Worm (Caenorhabditis elegans): ENCODE data around the gene vps-33.2.

The vps-33.2 gene

DNA sequence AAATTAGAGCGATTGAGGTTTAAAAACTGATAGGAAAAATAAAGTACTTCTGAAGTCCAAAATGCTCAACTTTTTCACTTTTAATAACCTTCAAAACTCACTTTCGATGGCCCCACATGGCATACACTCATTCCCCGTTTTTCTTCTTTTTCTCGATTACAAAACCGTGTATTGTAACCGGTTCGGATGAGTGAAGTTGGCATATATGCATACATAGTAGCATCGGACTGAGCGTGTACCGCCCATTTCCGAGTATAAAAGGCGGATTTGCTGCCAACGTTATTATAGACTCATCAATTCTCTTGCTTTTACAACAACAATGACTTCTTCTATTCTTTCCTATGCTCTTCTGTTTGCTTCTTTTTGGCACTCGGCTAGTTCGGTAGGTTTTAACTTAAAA lies 18.3 kb upstream of the vps-33.2 start, which contains the start of gene C56C10.4:
Gene C56C10.4, plus strand, starts transcription at position 301 of the 400 bp plus-strand sequence.
- TF ChIP-seq him-1 (tag; optimal IDR thresholded peaks at IDR 0.05): no peak
- TF ChIP-seq W03F9.2 (tag; optimal IDR thresholded peaks at IDR 0.05): no peak
- no peak for TF ChIP-seq dao-5 (tag; optimal IDR thresholded peaks at IDR 0.05)

DNA sequence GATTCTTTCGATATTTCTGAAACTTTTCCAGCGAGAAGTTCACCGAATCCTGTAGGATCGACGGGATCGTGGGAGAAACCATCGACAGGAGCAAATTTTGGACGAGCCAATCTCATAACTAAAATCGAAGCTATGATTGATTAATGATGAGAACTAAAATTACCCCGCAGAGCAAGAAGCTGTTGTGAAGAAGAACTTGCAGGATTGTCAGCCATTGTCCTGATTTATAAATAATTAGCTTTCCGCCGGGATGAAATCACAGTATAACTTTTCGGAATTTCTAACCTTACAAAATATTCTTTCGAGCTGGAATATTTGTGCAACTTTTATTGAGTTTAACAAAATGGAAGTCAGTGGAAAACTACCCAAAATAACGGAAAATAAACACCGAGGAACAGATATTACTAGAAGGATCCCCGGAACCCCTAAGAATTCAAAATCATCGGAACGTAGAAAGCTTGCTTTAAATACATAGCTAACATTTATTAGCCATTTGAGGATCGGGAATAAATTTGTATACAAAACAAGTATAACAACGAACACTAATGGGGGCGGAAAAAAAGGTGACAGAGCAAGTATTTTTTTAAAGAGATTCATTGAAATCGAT lies 13.6 kb upstream of the vps-33.2 start, which contains the start of gene C56C10.7:
Gene C56C10.7, minus strand, starts transcription at position 312 of the 607 bp plus-strand sequence.
- no peak for TF ChIP-seq dao-5 (tag; optimal IDR thresholded peaks at IDR 0.05)
- no peak for TF ChIP-seq him-1 (tag; optimal IDR thresholded peaks at IDR 0.05)
- no peak for TF ChIP-seq W03F9.2 (tag; optimal IDR thresholded peaks at IDR 0.05)

DNA sequence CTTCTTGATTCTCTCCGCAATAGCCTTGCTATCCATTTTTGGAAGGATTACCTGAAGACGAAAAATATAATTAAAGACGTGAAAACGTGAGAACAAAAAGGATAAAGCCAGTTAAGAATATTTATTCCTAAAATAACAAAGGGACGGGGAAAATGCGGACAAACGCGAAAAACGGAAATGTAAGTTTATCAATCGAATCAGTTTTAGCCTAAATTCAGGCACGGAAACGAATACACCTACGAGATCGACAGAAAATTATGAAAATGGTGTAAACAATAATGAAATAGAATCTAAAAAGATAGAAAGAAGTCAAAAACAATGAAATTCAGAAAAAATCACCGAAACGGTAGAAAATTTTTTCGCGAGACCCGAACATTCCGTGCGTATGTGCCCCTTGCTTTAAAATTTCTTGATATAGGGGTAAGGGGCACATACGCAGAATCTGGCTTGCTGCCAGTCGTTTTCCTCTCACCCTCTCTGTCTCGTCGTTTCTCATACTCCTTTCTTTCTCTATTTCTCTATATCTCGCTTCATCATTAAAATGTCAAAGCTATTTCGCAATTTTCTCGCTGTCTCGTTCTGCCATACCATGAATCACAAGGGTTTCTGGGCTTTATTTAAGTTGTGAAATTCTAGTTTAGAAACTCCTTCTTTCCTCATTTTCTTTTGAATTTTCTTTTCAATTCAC lies 12.3 kb upstream of the vps-33.2 start, which contains the start of gene icd-1:
Gene icd-1, minus strand, starts transcription at position 51 of the 688 bp plus-strand sequence.
- peak; percentile 95 for TF ChIP-seq W03F9.2 (tag; optimal IDR thresholded peaks at IDR 0.05)
- peak; percentile 78 for TF ChIP-seq him-1 (tag; optimal IDR thresholded peaks at IDR 0.05)
- no peak for TF ChIP-seq dao-5 (tag; optimal IDR thresholded peaks at IDR 0.05)

DNA sequence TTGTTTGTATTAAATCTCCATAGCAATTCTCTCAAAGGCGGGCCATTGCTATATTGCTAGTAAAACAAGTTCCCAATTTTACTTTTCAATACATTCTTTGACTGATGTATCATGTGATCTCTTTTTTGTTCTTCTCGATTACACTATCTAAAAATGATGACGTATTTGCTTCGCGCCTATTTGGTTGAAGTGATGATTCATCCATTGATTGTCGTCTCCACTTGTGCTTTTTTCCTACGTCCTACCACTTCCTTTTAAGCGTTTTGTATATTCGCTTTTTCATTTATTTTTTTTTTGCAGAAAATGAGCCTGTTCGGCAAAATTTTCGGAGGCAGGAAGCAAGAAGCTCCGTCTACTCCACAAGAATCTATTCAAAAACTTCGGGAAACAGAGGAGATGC lies 11.6 kb upstream of the vps-33.2 start, which contains the start of gene vps-32.1:
Gene vps-32.1, plus strand, starts transcription at position 301 of the 400 bp plus-strand sequence.
- TF ChIP-seq dao-5 (tag; optimal IDR thresholded peaks at IDR 0.05) (no peak), him-1 (tag; optimal IDR thresholded peaks at IDR 0.05) (no peak), W03F9.2 (tag; optimal IDR thresholded peaks at IDR 0.05) (no peak)

DNA sequence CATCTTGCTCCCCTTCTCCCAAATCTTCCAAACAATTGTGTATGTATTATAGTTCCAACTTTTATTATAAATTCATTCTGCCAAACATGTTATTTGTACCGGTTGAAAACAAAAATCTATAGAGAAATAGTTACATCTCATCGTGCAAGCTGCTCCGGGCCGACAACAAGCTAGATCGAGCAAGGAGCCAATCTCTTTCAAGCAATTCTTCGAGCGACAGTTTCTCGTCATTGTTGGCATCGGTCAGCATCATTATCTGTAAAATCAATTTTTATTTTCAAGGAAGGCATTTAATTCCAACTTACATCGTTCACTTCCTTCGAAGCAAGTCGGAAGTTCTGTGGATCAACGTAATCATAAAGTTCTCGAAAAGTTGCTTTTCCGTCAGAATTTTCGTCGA lies 10.0 kb upstream of the vps-33.2 start:
- TF ChIP-seq W03F9.2 (tag; optimal IDR thresholded peaks at IDR 0.05) (no peak), dao-5 (tag; optimal IDR thresholded peaks at IDR 0.05) (no peak), him-1 (tag; optimal IDR thresholded peaks at IDR 0.05) (no peak)

DNA sequence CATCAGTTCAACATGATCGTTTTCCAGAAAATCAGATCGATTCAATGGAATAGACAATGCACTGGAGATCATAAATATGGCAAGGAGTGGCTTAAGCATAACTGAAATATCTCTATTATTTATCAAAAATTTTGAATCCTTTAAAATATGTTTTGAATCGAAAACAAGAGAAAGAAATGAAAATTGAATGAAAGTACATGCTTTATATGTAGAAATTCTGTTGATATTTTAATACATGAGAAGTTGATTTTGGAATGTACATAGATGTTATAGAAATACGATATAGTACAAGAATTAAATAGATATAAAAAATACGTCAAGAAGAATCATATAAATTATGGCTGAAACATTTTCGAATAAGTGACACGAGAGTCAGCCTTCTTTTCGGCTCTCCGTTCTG lies 8.8 kb upstream of the vps-33.2 start, which contains the start of gene C56C10.9:
Gene C56C10.9, minus strand, starts transcription at position 101 of the 400 bp plus-strand sequence.
- TF ChIP-seq W03F9.2 (tag; optimal IDR thresholded peaks at IDR 0.05) (no peak), him-1 (tag; optimal IDR thresholded peaks at IDR 0.05) (no peak), dao-5 (tag; optimal IDR thresholded peaks at IDR 0.05) (no peak)

DNA sequence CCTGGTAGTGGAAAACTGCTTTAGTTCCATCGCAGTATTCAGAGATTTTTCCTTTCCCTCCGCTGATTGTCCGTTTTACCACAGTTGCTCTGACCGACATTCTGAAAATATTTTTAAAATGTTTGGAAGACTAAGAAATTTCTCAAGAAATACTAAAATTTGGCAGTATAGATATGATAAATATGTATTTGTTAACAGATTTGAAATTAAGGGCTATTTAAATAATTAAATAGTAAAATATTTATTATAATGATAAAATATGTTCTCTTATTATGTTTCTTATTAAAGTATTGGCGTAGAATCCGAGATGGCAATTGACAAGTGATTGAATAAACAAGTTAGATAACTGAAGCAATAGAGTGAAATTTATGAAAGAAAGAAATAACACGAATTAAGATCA lies 6.9 kb upstream of the vps-33.2 start, which contains the start of gene aipr-1:
Gene aipr-1, minus strand, starts transcription at position 101 of the 400 bp plus-strand sequence.
- TF ChIP-seq dao-5 (tag; optimal IDR thresholded peaks at IDR 0.05): no peak
- TF ChIP-seq him-1 (tag; optimal IDR thresholded peaks at IDR 0.05): no peak
- TF ChIP-seq W03F9.2 (tag; optimal IDR thresholded peaks at IDR 0.05): no peak

DNA sequence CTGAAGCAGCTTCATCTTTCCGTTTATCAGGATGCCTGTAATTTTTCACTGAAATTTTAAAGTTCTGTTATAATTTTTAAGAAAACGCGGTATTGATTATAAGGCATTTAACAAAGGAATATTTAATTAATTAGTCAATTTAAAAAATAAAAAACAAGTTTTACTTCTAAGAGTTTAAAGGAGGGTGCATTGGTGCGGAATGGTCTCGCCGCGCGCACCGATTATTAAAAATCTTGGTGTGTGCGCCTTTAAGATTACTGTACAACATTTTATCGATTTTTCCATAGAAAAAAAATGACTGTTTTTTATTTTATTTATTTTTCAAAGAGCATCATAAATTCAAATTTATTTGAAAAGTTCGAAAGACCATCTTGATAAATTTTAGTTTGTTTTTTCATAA lies 3.5 kb upstream of the vps-33.2 start:
- TF ChIP-seq dao-5 (tag; optimal IDR thresholded peaks at IDR 0.05) (no peak), W03F9.2 (tag; optimal IDR thresholded peaks at IDR 0.05) (no peak), him-1 (tag; optimal IDR thresholded peaks at IDR 0.05) (no peak)

DNA sequence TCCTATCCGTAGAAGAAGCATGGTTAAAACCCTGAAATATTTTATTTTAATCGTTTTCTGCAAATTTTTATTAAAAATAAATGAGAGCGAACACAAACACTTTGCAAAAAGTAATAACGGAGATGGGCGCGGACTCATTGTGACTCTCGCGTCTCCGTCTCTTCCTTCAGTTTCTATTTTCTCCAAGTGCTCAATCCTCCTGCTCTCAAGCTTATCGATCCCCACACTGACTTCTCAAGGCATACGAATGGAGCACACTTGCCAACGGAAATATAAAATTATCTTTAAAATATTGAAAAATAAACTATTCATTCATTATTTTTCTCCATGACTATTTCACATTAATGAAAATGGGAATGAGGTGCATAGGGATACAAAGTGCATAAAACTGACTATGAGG lies 3.0 kb upstream of the vps-33.2 start, which contains the start of gene dnj-8:
Gene dnj-8, minus strand, starts transcription at position 31 of the 400 bp plus-strand sequence.
- TF ChIP-seq him-1 (tag; optimal IDR thresholded peaks at IDR 0.05) (no peak), W03F9.2 (tag; optimal IDR thresholded peaks at IDR 0.05) (no peak), dao-5 (tag; optimal IDR thresholded peaks at IDR 0.05) (no peak)

DNA sequence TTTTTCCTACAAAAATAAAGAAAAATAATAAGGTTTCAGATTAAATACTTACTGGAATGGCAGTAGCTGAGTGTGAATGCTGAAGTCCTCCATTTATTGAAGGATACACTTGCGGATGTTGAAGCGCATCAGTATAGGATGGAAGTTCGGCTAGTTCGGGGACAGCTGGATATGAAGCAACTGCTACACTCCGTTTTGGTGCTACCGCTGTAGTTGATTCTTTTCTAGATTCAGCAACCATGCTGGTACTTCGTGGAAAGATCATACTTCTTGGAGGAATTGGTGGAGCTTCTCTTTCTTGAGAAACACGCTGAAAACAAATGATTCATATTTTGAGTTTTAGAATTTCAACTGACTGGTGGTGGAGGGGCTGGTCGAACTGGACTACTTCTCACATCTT lies 7.6 kb downstream of the vps-33.2 start:
- no peak for TF ChIP-seq him-1 (tag; optimal IDR thresholded peaks at IDR 0.05)
- no peak for TF ChIP-seq dao-5 (tag; optimal IDR thresholded peaks at IDR 0.05)
- no peak for TF ChIP-seq W03F9.2 (tag; optimal IDR thresholded peaks at IDR 0.05)

DNA sequence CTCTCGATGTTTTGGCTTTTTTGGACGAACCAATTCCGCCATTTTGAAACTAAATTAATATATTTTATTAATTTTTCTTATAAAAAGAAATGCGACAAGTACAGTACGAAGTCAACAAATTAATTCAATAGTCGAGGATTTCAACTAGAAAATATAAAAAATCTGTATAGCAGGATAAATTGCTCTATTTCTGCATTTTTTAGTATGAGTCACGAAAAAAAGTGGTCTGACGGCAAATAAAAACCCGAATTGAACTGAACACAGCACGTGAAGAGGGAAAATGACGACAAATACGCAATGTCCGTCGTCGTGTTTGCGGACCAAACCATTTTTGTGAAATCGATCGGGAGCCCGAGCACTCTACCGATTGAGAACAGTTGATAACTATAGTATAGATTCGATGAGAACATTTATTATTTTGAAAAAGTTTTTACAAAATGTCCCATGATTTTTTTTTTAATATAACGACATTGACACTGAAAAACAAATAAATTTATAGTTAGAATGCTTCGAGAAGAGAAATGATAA lies 8.4 kb downstream of the vps-33.2 start, which contains the start of gene epg-5:
Gene epg-5, minus strand, starts transcription at position 51 of the 528 bp plus-strand sequence.
- TF ChIP-seq him-1 (tag; optimal IDR thresholded peaks at IDR 0.05) (no peak), dao-5 (tag; optimal IDR thresholded peaks at IDR 0.05) (no peak), W03F9.2 (tag; optimal IDR thresholded peaks at IDR 0.05) (no peak)

DNA sequence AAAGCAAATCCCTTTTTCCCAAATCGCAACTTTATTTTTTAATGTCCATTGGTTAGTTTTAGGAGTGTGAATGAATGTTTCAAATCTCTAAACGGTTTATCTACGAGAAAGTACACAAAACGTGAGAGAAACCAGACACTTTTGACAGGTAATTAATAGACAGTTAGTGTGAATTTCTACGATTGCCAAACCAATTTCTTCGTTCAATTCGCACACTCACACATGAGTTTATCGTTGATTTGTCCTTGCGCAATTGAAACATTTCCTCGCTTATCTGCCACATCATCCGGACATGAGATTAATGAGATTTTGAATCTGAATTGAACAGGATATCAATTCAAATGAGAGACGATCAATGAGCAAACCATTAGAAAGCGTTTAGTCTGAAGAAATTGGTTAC lies 9.2 kb downstream of the vps-33.2 start:
- TF ChIP-seq dao-5 (tag; optimal IDR thresholded peaks at IDR 0.05): no peak
- no peak for TF ChIP-seq W03F9.2 (tag; optimal IDR thresholded peaks at IDR 0.05)
- no peak for TF ChIP-seq him-1 (tag; optimal IDR thresholded peaks at IDR 0.05)

DNA sequence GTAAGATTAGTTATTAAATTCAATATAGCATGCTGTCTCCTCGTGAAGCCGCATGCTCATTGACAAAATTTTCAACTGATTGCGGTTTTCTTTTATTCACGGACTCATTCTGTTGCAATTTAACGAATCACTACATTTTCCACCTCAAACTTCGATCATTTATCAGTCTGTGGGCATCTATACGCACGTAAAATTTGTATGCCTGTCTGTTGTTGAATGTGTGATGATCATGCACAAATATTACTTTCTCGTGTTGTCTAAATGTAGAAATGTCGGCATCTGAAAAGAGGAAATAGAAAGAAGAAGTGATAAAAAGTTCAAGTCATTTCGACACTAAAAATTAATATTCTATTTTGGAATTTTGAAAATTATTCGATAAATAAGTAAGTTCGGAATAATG lies 11.5 kb downstream of the vps-33.2 start:
- no peak for TF ChIP-seq him-1 (tag; optimal IDR thresholded peaks at IDR 0.05)
- TF ChIP-seq dao-5 (tag; optimal IDR thresholded peaks at IDR 0.05): no peak
- TF ChIP-seq W03F9.2 (tag; optimal IDR thresholded peaks at IDR 0.05): no peak

DNA sequence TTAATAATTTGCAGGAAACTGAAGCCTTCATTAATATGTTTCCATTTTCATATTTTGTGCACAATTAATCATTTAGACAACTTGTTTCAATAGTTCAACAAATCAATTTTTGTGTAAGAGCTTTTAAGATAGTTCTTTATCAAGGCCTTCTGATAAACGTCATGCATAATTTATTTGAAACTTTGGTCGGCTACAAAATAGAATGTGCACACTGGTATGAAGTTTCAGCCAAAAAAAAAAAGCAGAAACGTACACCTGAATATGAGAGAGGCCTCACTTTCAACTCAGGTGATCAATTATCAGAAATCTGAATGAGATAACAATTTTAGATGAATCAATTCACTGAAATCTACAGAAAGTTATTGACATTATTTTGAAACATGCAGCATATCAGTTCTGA lies 13.5 kb downstream of the vps-33.2 start:
- TF ChIP-seq W03F9.2 (tag; optimal IDR thresholded peaks at IDR 0.05) (no peak), dao-5 (tag; optimal IDR thresholded peaks at IDR 0.05) (no peak), him-1 (tag; optimal IDR thresholded peaks at IDR 0.05) (no peak)
